Worm (Caenorhabditis elegans) whole organism, L1 larva: Measurements from ENCODE around the gene ephx-1.

Source experiments
- dpl-1 ChIP-seq, 3 experiments: fragments of 150-350 bp in 2 of 3; sonication (generic microtip) in 1 of 3; optimal IDR thresholded peaks; 2 replicates each; lab custom pipeline; 2014 to 2017; ENCODE audit warnings: missing biosample characterization in 3 of 3, missing genetic modification characterization in 3 of 3, missing genetic modification reagents in 3 of 3
- elt-2 ChIP-seq: sonication (generic microtip); optimal IDR thresholded peaks from 2 replicates; lab custom pipeline; 2016; ENCODE audit warnings: missing genetic modification characterization, mild to moderate bottlenecking, inconsistent platforms, missing compliant biosample characterization, missing genetic modification reagents
- irx-1 ChIP-seq: sonication (generic microtip); optimal IDR thresholded peaks from 2 replicates; lab custom pipeline; 2016; ENCODE audit warnings: missing genetic modification characterization, missing compliant biosample characterization
- lin-13 ChIP-seq: fragments of 150-350 bp; optimal IDR thresholded peaks from 2 replicates; lab custom pipeline; 2014; ENCODE audit warnings: missing biosample characterization, missing genetic modification reagents, missing genetic modification characterization
- nhr-11 ChIP-seq: fragments of 150-350 bp; optimal IDR thresholded peaks from 2 replicates; lab custom pipeline; 2014; ENCODE audit warnings: missing biosample characterization, missing genetic modification characterization
- nhr-237 ChIP-seq: fragments of 150-350 bp; optimal IDR thresholded peaks from 2 replicates; lab custom pipeline; 2014; ENCODE audit warnings: missing biosample characterization, missing genetic modification characterization
- nhr-28 ChIP-seq: fragments of 150-350 bp; optimal IDR thresholded peaks from 2 replicates; lab custom pipeline; 2014; ENCODE audit warnings: missing biosample characterization, missing genetic modification characterization
- nhr-76 ChIP-seq: sonication (generic microtip); optimal IDR thresholded peaks from 2 replicates; lab custom pipeline; 2017; ENCODE audit warnings: missing biosample characterization, missing genetic modification characterization
- rnt-1 ChIP-seq: sonication (generic microtip); optimal IDR thresholded peaks from 2 replicates; lab custom pipeline; 2016; ENCODE audit warnings: mild to moderate bottlenecking, missing genetic modification characterization, moderate library complexity, missing compliant biosample characterization
- unc-62 ChIP-seq: fragments of 150-350 bp; optimal IDR thresholded peaks from 2 replicates; lab custom pipeline; 2014; ENCODE audit warnings: missing biosample characterization, missing genetic modification reagents, missing genetic modification characterization
- ztf-4 ChIP-seq: fragments of 150-350 bp; optimal IDR thresholded peaks from 2 replicates; lab custom pipeline; 2014; ENCODE audit warnings: missing biosample characterization, missing genetic modification characterization

DNA sequence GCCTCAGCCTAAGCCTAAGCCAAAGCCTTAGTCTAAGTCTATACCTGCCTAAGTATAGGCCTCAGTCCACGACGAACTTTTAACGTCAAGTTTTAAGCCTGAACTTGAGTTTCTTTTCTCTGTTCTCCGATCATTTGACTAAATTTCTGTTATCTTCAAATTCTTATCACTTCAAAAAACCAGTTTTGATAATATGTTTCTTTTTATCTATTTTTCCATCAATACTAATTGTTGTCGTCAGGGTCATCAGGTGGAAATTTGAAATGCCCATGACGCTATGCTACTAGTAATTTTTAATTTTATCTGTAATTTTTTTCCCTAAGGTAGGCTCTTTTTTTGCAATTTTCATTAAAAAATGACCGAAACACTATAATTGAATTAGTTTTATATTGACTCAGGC, 6.8 kb downstream of the ephx-1 start:
- TF ChIP-seq rnt-1 (tag; lab: Kevin White, UChicago) (no peak), nhr-11 (no peak), elt-2 (tag; lab: Kevin White, UChicago) (peak; percentile 68), ztf-4 (no peak), nhr-28 (no peak), lin-13 (no peak), nhr-237 (tag; lab: Kevin White, UChicago) (no peak), nhr-76 (tag; lab: Kevin White, UChicago) (no peak), irx-1 (no peak), unc-62 (GFP tag; lab: Kevin White, UChicago) (no peak), dpl-1 (GFP tag; optimal IDR thresholded peaks at IDR 0.05; lab: Kevin White, UChicago) (no peak)
